Fruit fly (Drosophila melanogaster) whole organism, prepupa: ENCODE measurements around the gene Abd-B.
A peak's percentile ranks its signal among the peaks of the same experiment; 100 is the strongest.

Experiments used
- Blimp-1 ChIP-seq: fragments of 200-800 bp; sonication (Bioruptor generic); optimal IDR thresholded peaks from 3 replicates; lab custom pipeline; 2017; ENCODE audit warnings: missing biosample characterization, missing genetic modification characterization, mild to moderate bottlenecking, moderate library complexity, missing genetic modification reagents
- CG10631 ChIP-seq: fragments of 200-800 bp; sonication (Bioruptor generic); optimal IDR thresholded peaks from 2 replicates; lab custom pipeline; 2016; ENCODE audit warnings: missing biosample characterization, missing genetic modification characterization
- CG10669 ChIP-seq: fragments of 200-800 bp; sonication (Bioruptor generic); optimal IDR thresholded peaks from 3 replicates; lab custom pipeline; 2018; ENCODE audit warnings: missing biosample characterization, mild to moderate bottlenecking, missing genetic modification characterization, moderate library complexity
- CG11902 ChIP-seq: fragments of 200-800 bp; sonication (Bioruptor generic); optimal IDR thresholded peaks from 3 replicates; lab custom pipeline; 2016; ENCODE audit warnings: missing biosample characterization, missing genetic modification characterization
- CG15336 ChIP-seq: fragments of 200-800 bp; sonication (Bioruptor generic); IDR thresholded peaks from 2 replicates; pipeline ENCODE4 v1.3.6; 2022; ENCODE audit warnings: missing biosample characterization, missing genetic modification characterization
- CG1621 ChIP-seq: fragments of 200-800 bp; sonication (Bioruptor generic); optimal IDR thresholded peaks from 3 replicates; lab custom pipeline; 2018; ENCODE audit warnings: missing biosample characterization, mild to moderate bottlenecking, missing genetic modification characterization
- CG3032 ChIP-seq: fragments of 200-800 bp; optimal IDR thresholded peaks from 2 replicates; lab custom pipeline; 2019; ENCODE audit warnings: missing biosample characterization, mild to moderate bottlenecking, missing genetic modification characterization, moderate library complexity
- CG31627 ChIP-seq: fragments of 200-800 bp; sonication (Bioruptor generic); optimal IDR thresholded peaks from 3 replicates; lab custom pipeline; 2016; ENCODE audit warnings: missing biosample characterization, missing genetic modification characterization
- CG32006 ChIP-seq: fragments of 200-800 bp; sonication (Bioruptor generic); optimal IDR thresholded peaks from 3 replicates; lab custom pipeline; 2017; ENCODE audit warnings: missing biosample characterization, mild to moderate bottlenecking, missing genetic modification characterization
- CG34406 ChIP-seq: fragments of 200-800 bp; sonication (Bioruptor generic); optimal IDR thresholded peaks from 3 replicates; lab custom pipeline; 2016; ENCODE audit warnings: missing biosample characterization, missing genetic modification characterization
- CG3919 ChIP-seq: fragments of 200-800 bp; sonication (Bioruptor generic); optimal IDR thresholded peaks from 3 replicates; lab custom pipeline; 2016; ENCODE audit warnings: missing biosample characterization, missing genetic modification characterization
- CG4318 ChIP-seq: fragments of 200-800 bp; sonication (Bioruptor generic); optimal IDR thresholded peaks from 3 replicates; lab custom pipeline; 2017; ENCODE audit warnings: missing biosample characterization, mild to moderate bottlenecking, missing genetic modification characterization
- CG6163 ChIP-seq: fragments of 200-800 bp; sonication (Bioruptor generic); IDR thresholded peaks from 3 replicates; pipeline ENCODE4 v1.3.6; 2022; ENCODE audit warnings: missing biosample characterization, missing genetic modification characterization
- CG6792 ChIP-seq: fragments of 200-800 bp; sonication (Bioruptor generic); optimal IDR thresholded peaks from 3 replicates; lab custom pipeline; 2016; ENCODE audit warnings: missing biosample characterization, missing genetic modification characterization
- CG6808 ChIP-seq: fragments of 200-800 bp; sonication (Bioruptor generic); optimal IDR thresholded peaks from 3 replicates; lab custom pipeline; 2017; ENCODE audit warnings: missing biosample characterization, missing genetic modification characterization, mild to moderate bottlenecking, moderate library complexity, missing genetic modification reagents
- CG6854 ChIP-seq: fragments of 200-800 bp; sonication (Bioruptor generic); optimal IDR thresholded peaks from 2 replicates; lab custom pipeline; 2017; ENCODE audit warnings: missing biosample characterization, mild to moderate bottlenecking, missing genetic modification characterization
- CG7368 ChIP-seq: fragments of 200-800 bp; sonication (Bioruptor generic); optimal IDR thresholded peaks from 3 replicates; lab custom pipeline; 2016; ENCODE audit warnings: missing biosample characterization, missing genetic modification characterization
- CG8119 ChIP-seq: fragments of 200-800 bp; sonication (Bioruptor generic); IDR thresholded peaks from 3 replicates; pipeline ENCODE4 v1.3.6; 2022; ENCODE audit warnings: missing biosample characterization, missing genetic modification characterization
- CG8319 ChIP-seq: fragments of 200-800 bp; sonication (Bioruptor generic); optimal IDR thresholded peaks from 3 replicates; lab custom pipeline; 2016; ENCODE audit warnings: missing biosample characterization, missing genetic modification characterization
- CG9139 ChIP-seq: fragments of 200-800 bp; sonication (Bioruptor generic); optimal IDR thresholded peaks from 3 replicates; lab custom pipeline; 2017; ENCODE audit warnings: missing biosample characterization, mild to moderate bottlenecking, missing genetic modification characterization
- Eip75B ChIP-seq: fragments of 200-800 bp; sonication (Bioruptor generic); optimal IDR thresholded peaks from 3 replicates; lab custom pipeline; 2016; ENCODE audit warnings: missing biosample characterization, missing genetic modification characterization
- Eip78C ChIP-seq: fragments of 200-800 bp; sonication (Bioruptor generic); peaks from one replicate; lab custom pipeline; 2016; ENCODE audit warnings: missing biosample characterization, missing genetic modification characterization
- Ets21C ChIP-seq: fragments of 200-800 bp; sonication (Bioruptor generic); optimal IDR thresholded peaks from 3 replicates; lab custom pipeline; 2016; ENCODE audit warnings: missing biosample characterization, missing genetic modification characterization
- Gug ChIP-seq: fragments of 200-800 bp; sonication (Bioruptor generic); IDR thresholded peaks from 2 replicates; pipeline ENCODE4 v1.3.6; 2022; ENCODE audit warnings: missing biosample characterization, missing genetic modification characterization
- Hr38 ChIP-seq: sonication (Bioruptor generic); optimal IDR thresholded peaks from 2 replicates; lab custom pipeline; 2016; ENCODE audit warnings: missing biosample characterization, missing genetic modification characterization
- Hr39 ChIP-seq: fragments of 200-800 bp; sonication (Bioruptor generic); optimal IDR thresholded peaks from 2 replicates; lab custom pipeline; 2016; ENCODE audit warnings: missing biosample characterization, missing genetic modification characterization
- Hr4 ChIP-seq: fragments of 200-800 bp; sonication (Bioruptor generic); optimal IDR thresholded peaks from 3 replicates; lab custom pipeline; 2016; ENCODE audit warnings: missing biosample characterization, missing genetic modification characterization
- Lpt ChIP-seq: fragments of 200-800 bp; sonication (Bioruptor generic); optimal IDR thresholded peaks from 3 replicates; lab custom pipeline; 2016; ENCODE audit warnings: missing biosample characterization, missing genetic modification characterization
- Met ChIP-seq: fragments of 200-800 bp; sonication (Bioruptor generic); optimal IDR thresholded peaks from 3 replicates; lab custom pipeline; 2016; ENCODE audit warnings: missing biosample characterization, missing genetic modification characterization
- Smox ChIP-seq: fragments of 200-800 bp; sonication (Bioruptor generic); optimal IDR thresholded peaks from 3 replicates; lab custom pipeline; 2016; ENCODE audit warnings: missing biosample characterization, missing genetic modification characterization
- Sox102F ChIP-seq: fragments of 200-800 bp; sonication (Bioruptor generic); optimal IDR thresholded peaks from 2 replicates; lab custom pipeline; 2016; ENCODE audit warnings: missing biosample characterization, mild to moderate bottlenecking, missing genetic modification characterization
- Sox14 ChIP-seq: fragments of 200-800 bp; sonication (Bioruptor generic); optimal IDR thresholded peaks from 3 replicates; lab custom pipeline; 2016; ENCODE audit warnings: missing biosample characterization, missing genetic modification characterization
- Sox15 ChIP-seq: fragments of 200-800 bp; sonication (Bioruptor generic); optimal IDR thresholded peaks from 3 replicates; lab custom pipeline; 2016; ENCODE audit warnings: missing biosample characterization, missing genetic modification characterization
- achi ChIP-seq: fragments of 200-800 bp; sonication (Bioruptor generic); optimal IDR thresholded peaks from 3 replicates; lab custom pipeline; 2016; ENCODE audit warnings: missing biosample characterization, missing genetic modification characterization
- acj6 ChIP-seq: fragments of 200-800 bp; sonication (Bioruptor generic); optimal IDR thresholded peaks from 3 replicates; lab custom pipeline; 2016; ENCODE audit warnings: missing biosample characterization, missing genetic modification characterization
- cyc ChIP-seq: fragments of 200-800 bp; sonication (Bioruptor generic); optimal IDR thresholded peaks from 3 replicates; lab custom pipeline; 2016; ENCODE audit warnings: missing biosample characterization, missing genetic modification characterization
- dac ChIP-seq: fragments of 200-800 bp; sonication (Bioruptor generic); optimal IDR thresholded peaks from 2 replicates; lab custom pipeline; 2017; ENCODE audit warnings: missing biosample characterization, mild to moderate bottlenecking, missing genetic modification characterization
- dsx ChIP-seq: fragments of 200-800 bp; optimal IDR thresholded peaks from 3 replicates; lab custom pipeline; 2019; ENCODE audit warnings: missing biosample characterization, mild to moderate bottlenecking, missing genetic modification characterization, moderate library complexity; ENCODE audit not compliant: poor library complexity, severe bottlenecking
- eg ChIP-seq: fragments of 200-800 bp; sonication (Bioruptor generic); IDR thresholded peaks from 3 replicates; pipeline ENCODE4 v1.3.6; 2022; ENCODE audit warnings: missing biosample characterization, missing genetic modification characterization
- esn ChIP-seq: fragments of 200-800 bp; sonication (Bioruptor generic); optimal IDR thresholded peaks from 2 replicates; lab custom pipeline; 2016; ENCODE audit warnings: missing biosample characterization, mild to moderate bottlenecking, missing genetic modification characterization, moderate library complexity
- fd59A ChIP-seq: fragments of 200-800 bp; sonication (Bioruptor generic); optimal IDR thresholded peaks from 2 replicates; lab custom pipeline; 2017; ENCODE audit warnings: missing biosample characterization, mild to moderate bottlenecking, missing genetic modification characterization, missing genetic modification reagents
- fd85E ChIP-seq: fragments of 200-800 bp; sonication (Bioruptor generic); optimal IDR thresholded peaks from 3 replicates; lab custom pipeline; 2016; ENCODE audit warnings: missing biosample characterization, missing genetic modification characterization
- fkh ChIP-seq: fragments of 200-800 bp; sonication (Bioruptor generic); optimal IDR thresholded peaks from 3 replicates; lab custom pipeline; 2017; ENCODE audit warnings: missing biosample characterization, mild to moderate bottlenecking, missing genetic modification characterization, moderate library complexity
- net ChIP-seq: fragments of 200-800 bp; sonication (Bioruptor generic); optimal IDR thresholded peaks from 3 replicates; lab custom pipeline; 2016; ENCODE audit warnings: missing biosample characterization, missing genetic modification characterization
- pdm3 ChIP-seq: fragments of 200-800 bp; sonication (Bioruptor generic); optimal IDR thresholded peaks from 3 replicates; lab custom pipeline; 2016; ENCODE audit warnings: missing biosample characterization, missing genetic modification characterization
- ss ChIP-seq, 2 experiments: fragments of 200-800 bp; sonication (Bioruptor generic); optimal IDR thresholded peaks; 2 replicates in 1 of 2; 3 replicates in 1 of 2; lab custom pipeline; 2017 to 2018; ENCODE audit warnings: mild to moderate bottlenecking in 2 of 2, missing biosample characterization in 2 of 2, missing genetic modification characterization in 2 of 2, moderate library complexity in 1 of 2
- svp ChIP-seq: fragments of 200-800 bp; sonication (Bioruptor generic); peaks from one replicate; lab custom pipeline; 2016; ENCODE audit warnings: missing biosample characterization, missing genetic modification characterization
- topi ChIP-seq: fragments of 200-800 bp; sonication (Bioruptor generic); optimal IDR thresholded peaks from 3 replicates; lab custom pipeline; 2016; ENCODE audit warnings: missing biosample characterization, missing genetic modification characterization

Gene Abd-B

dm6 chr3R:16972136-16972535 is at the start of gene Abd-B:
Gene Abd-B, minus strand, starts transcription at chr3R:16972236.
- TF ChIP-seq CG3032 (no peak), CG7368 (GFP tag; lab: Kevin White, UChicago) (no peak), CG15336 (GFP tag; lab: Robert Waterston, UW) (no peak), fkh (GFP tag; lab: Kevin White, UChicago) (no peak), Eip78C (GFP tag; lab: Kevin White, UChicago) (no peak), ss (GFP tag; optimal IDR thresholded peaks at IDR 0.05; lab: Kevin White, UChicago) (no peak), pdm3 (no peak), CG34406 (GFP tag; lab: Kevin White, UChicago) (no peak), cyc (no peak), acj6 (GFP tag; lab: Kevin White, UChicago) (no peak), CG6854 (GFP tag; lab: Kevin White, UChicago) (no peak), Hr38 (GFP tag; lab: Kevin White, UChicago) (no peak), CG3919 (GFP tag; lab: Kevin White, UChicago) (no peak), net (GFP tag; lab: Kevin White, UChicago) (no peak), CG6163 (GFP tag; lab: Robert Waterston, UW) (no peak), CG8319 (GFP tag; lab: Kevin White, UChicago) (no peak), Ets21C (GFP tag; lab: Kevin White, UChicago) (no peak), dac (no peak), CG8119 (GFP tag; lab: Robert Waterston, UW) (no peak), Hr4 (GFP tag; lab: Kevin White, UChicago) (no peak)

- TF ChIP-seq CG6808 (peak; percentile 56), CG10631 (GFP tag; lab: Kevin White, UChicago) (no peak), CG3919 (GFP tag; lab: Kevin White, UChicago) (peak; percentile 69), CG15336 (GFP tag; lab: Robert Waterston, UW) (no peak), CG8119 (GFP tag; lab: Robert Waterston, UW) (no peak), Lpt (GFP tag; lab: Kevin White, UChicago) (no peak), Ets21C (GFP tag; lab: Kevin White, UChicago) (no peak), CG34406 (GFP tag; lab: Kevin White, UChicago) (peak; percentile 62), esn (no peak), CG32006 (GFP tag; lab: Kevin White, UChicago) (no peak), cyc (peak; percentile 16), CG11902 (no peak), Sox102F (GFP tag; lab: Kevin White, UChicago) (peak; percentile 54), Gug (GFP tag; lab: Robert Waterston, UW) (no peak), svp (GFP tag; lab: Kevin White, UChicago) (peak; percentile 73), Sox15 (no peak), Eip75B (GFP tag; lab: Kevin White, UChicago) (peak; percentile 60), achi (GFP tag; lab: Kevin White, UChicago) (no peak), Sox14 (GFP tag; lab: Kevin White, UChicago) (peak; percentile 18), fd59A (GFP tag; lab: Kevin White, UChicago) (no peak), Smox (no peak), CG10669 (GFP tag; lab: Kevin White, UChicago) (peak; percentile 30), Hr38 (GFP tag; lab: Kevin White, UChicago) (no peak), CG4318 (GFP tag; lab: Kevin White, UChicago) (no peak), acj6 (GFP tag; lab: Kevin White, UChicago) (peak; percentile 49), fd85E (GFP tag; lab: Kevin White, UChicago) (peak; percentile 44), Hr39 (GFP tag; lab: Kevin White, UChicago) (no peak), pdm3 (peak; percentile 46), topi (peak; percentile 60), CG9139 (GFP tag; lab: Kevin White, UChicago) (peak; percentile 34), CG8319 (GFP tag; lab: Kevin White, UChicago) (peak; percentile 28), CG3032 (no peak), dsx (GFP tag; lab: Kevin White, UChicago) (peak; percentile 43), CG6163 (GFP tag; lab: Robert Waterston, UW) (peak; percentile 45; the same call in 1 of the 3 replicates), net (GFP tag; lab: Kevin White, UChicago) (peak; percentile 65), CG6854 (GFP tag; lab: Kevin White, UChicago) (no peak), eg (peak; percentile 31; the same call in 1 of the 3 replicates), Met (GFP tag; lab: Kevin White, UChicago) (peak; percentile 67), CG6792 (GFP tag; lab: Kevin White, UChicago) (peak; percentile 38), CG31627 (GFP tag; lab: Kevin White, UChicago) (peak; percentile 18), fkh (GFP tag; lab: Kevin White, UChicago) (no peak), Blimp-1 (peak; percentile 27), CG1621 (tag; lab: Kevin White, UChicago) (peak; percentile 56)
Measured at dm6 chr3R:17020956-17021355, 48.9 kb upstream of the Abd-B start, which contains the start of gene Adsl. Gene Adsl, minus strand, starts transcription at chr3R:17021120.
